Worm (Caenorhabditis elegans): ENCODE results near the gene ptr-9.
A peak's percentile ranks its signal among the peaks of the same experiment; 100 is the strongest.

ptr-9 gene

ce11 chrIII:9154766-9155165, 6.7 kb downstream of the ptr-9 start, which contains the start of gene irld-34:
irld-34 (plus strand) TSS chrIII:9155066.
- no peak for TF ChIP-seq nhr-76 (tag; optimal IDR thresholded peaks at IDR 0.05)
- no peak for TF ChIP-seq nhr-11 (tag; optimal IDR thresholded peaks at IDR 0.05)
- no peak for TF ChIP-seq nhr-25 (tag; optimal IDR thresholded peaks at IDR 0.05)
- TF ChIP-seq fos-1 (tag; optimal IDR thresholded peaks at IDR 0.05) = no peak
- no peak for TF ChIP-seq unc-62 (GFP tag; optimal IDR thresholded peaks at IDR 0.05)

ce11 chrIII:9153809-9154208, 7.6 kb downstream of the ptr-9 start, which contains the start of gene nhl-1:
nhl-1 (minus strand) TSS chrIII:9153909.
- TF ChIP-seq nhr-12 (tag; optimal IDR thresholded peaks at IDR 0.05) = no peak
- no peak for TF ChIP-seq lin-15B (tag; optimal IDR thresholded peaks at IDR 0.05)
- TF ChIP-seq nhr-67 (tag; optimal IDR thresholded peaks at IDR 0.05) = no peak
- no peak for TF ChIP-seq lin-39 (tag; optimal IDR thresholded peaks at IDR 0.05)
- no peak for TF ChIP-seq aly-2 (tag; optimal IDR thresholded peaks at IDR 0.05)
- no peak for TF ChIP-seq egl-27 (tag; optimal IDR thresholded peaks at IDR 0.05)
- no peak for TF ChIP-seq elt-1 (tag; optimal IDR thresholded peaks at IDR 0.05)
- TF ChIP-seq nhr-237 (tag; optimal IDR thresholded peaks at IDR 0.05) = no peak
- no peak for TF ChIP-seq daf-12 (tag; optimal IDR thresholded peaks at IDR 0.05)
- TF ChIP-seq nhr-76 (tag; optimal IDR thresholded peaks at IDR 0.05) = no peak
- TF ChIP-seq unc-39 (tag; optimal IDR thresholded peaks at IDR 0.05) = no peak
- TF ChIP-seq jun-1 (tag; optimal IDR thresholded peaks at IDR 0.05) = no peak
- no peak for TF ChIP-seq nhr-23 (tag; optimal IDR thresholded peaks at IDR 0.05)
- TF ChIP-seq lsy-12 (tag; optimal IDR thresholded peaks at IDR 0.05) = no peak
- no peak for TF ChIP-seq snpc-4 (tag; optimal IDR thresholded peaks at IDR 0.05)
- TF ChIP-seq pha-4 (tag; optimal IDR thresholded peaks at IDR 0.05) = no peak
- no peak for TF ChIP-seq nhr-77 (tag; optimal IDR thresholded peaks at IDR 0.05)
- no peak for TF ChIP-seq ztf-4 (tag; optimal IDR thresholded peaks at IDR 0.05)

- TF ChIP-seq tbx-2 (tag; optimal IDR thresholded peaks at IDR 0.05) = no peak
- no peak for TF ChIP-seq aly-2 (tag; optimal IDR thresholded peaks at IDR 0.05)
- no peak for TF ChIP-seq mml-1 (tag; optimal IDR thresholded peaks at IDR 0.05)
- no peak for TF ChIP-seq pha-4 (tag; optimal IDR thresholded peaks at IDR 0.05)
- TF ChIP-seq hmg-11 (tag; optimal IDR thresholded peaks at IDR 0.05) = no peak
- TF ChIP-seq jun-1 (tag; optimal IDR thresholded peaks at IDR 0.05) = no peak
These were observed 8.5 kb downstream of the ptr-9 start for ce11 chrIII:9152950-9153349.

- no peak for TF ChIP-seq ama-1 (optimal IDR thresholded peaks at IDR 0.05)
- no peak for TF ChIP-seq egl-27 (tag; optimal IDR thresholded peaks at IDR 0.05)
- TF ChIP-seq nfya-1 (tag; optimal IDR thresholded peaks at IDR 0.05; ENCODE audit: insufficient read depth) = peak; percentile 52
- TF ChIP-seq nhr-11 (tag; optimal IDR thresholded peaks at IDR 0.05) = no peak
- no peak for TF ChIP-seq elt-1 (tag; optimal IDR thresholded peaks at IDR 0.05)
These were observed 9.7 kb downstream of the ptr-9 start for ce11 chrIII:9151782-9152181.

ce11 chrIII:9149132-9149531, 12.3 kb downstream of the ptr-9 start:
- no peak for TF ChIP-seq ztf-4 (tag; optimal IDR thresholded peaks at IDR 0.05)
- TF ChIP-seq nhr-43 (tag; optimal IDR thresholded peaks at IDR 0.05; ENCODE audit: poor library complexity, severe bottlenecking) = no peak
- no peak for TF ChIP-seq tbx-2 (tag; optimal IDR thresholded peaks at IDR 0.05)
- no peak for TF ChIP-seq ztf-11 (tag; optimal IDR thresholded peaks at IDR 0.05)
- TF ChIP-seq eor-1 (tag; optimal IDR thresholded peaks at IDR 0.05) = no peak
- TF ChIP-seq nfya-1 (tag; optimal IDR thresholded peaks at IDR 0.05; ENCODE audit: insufficient read depth) = no peak
- no peak for TF ChIP-seq elt-1 (tag; optimal IDR thresholded peaks at IDR 0.05)
- TF ChIP-seq aly-2 (tag; optimal IDR thresholded peaks at IDR 0.05) = no peak
- TF ChIP-seq daf-12 (tag; optimal IDR thresholded peaks at IDR 0.05) = no peak
- TF ChIP-seq ceh-16 (tag; optimal IDR thresholded peaks at IDR 0.05) = no peak
- TF ChIP-seq egl-27 (tag; optimal IDR thresholded peaks at IDR 0.05) = no peak
- no peak for TF ChIP-seq pha-4 (tag; optimal IDR thresholded peaks at IDR 0.05)
- no peak for TF ChIP-seq egl-5 (tag; optimal IDR thresholded peaks at IDR 0.05)
- no peak for TF ChIP-seq pqm-1 (tag; optimal IDR thresholded peaks at IDR 0.05)
- no peak for TF ChIP-seq nhr-25 (tag; optimal IDR thresholded peaks at IDR 0.05)
- TF ChIP-seq nhr-67 (tag; optimal IDR thresholded peaks at IDR 0.05) = no peak
- TF ChIP-seq ceh-28 (tag; optimal IDR thresholded peaks at IDR 0.05) = no peak
- no peak for TF ChIP-seq fkh-2 (tag; optimal IDR thresholded peaks at IDR 0.05)

Data from whole organism, L3 larva.